Worm (Caenorhabditis elegans): ENCODE results near the gene tofu-6.

ce11 chrII:5412467-5412866 is 8.6 kb upstream of the tofu-6 start, which contains the start of the genes EEED8.13 and EEED8.18:
- TF ChIP-seq skn-1 (tag; optimal IDR thresholded peaks at IDR 0.05) (no peak), pax-3 (tag; optimal IDR thresholded peaks at IDR 0.05) (no peak)

All from whole organism, L1 larva.